Worm (Caenorhabditis elegans) whole organism, L4 larva: ENCODE measurements around the gene srg-32.

Experiments
- egl-27 ChIP-seq: sonication (generic microtip); optimal IDR thresholded peaks from 3 replicates; lab custom pipeline; 2017; ENCODE audit warnings: missing biosample characterization, missing genetic modification reagents, missing genetic modification characterization
- mes-2 ChIP-seq: sonication (generic microtip); optimal IDR thresholded peaks from 2 replicates; lab custom pipeline; 2016; ENCODE audit warnings: missing genotype, mild to moderate bottlenecking, missing genetic modification characterization, missing compliant biosample characterization; ENCODE audit not compliant: poor library complexity, severe bottlenecking
- nhr-41 ChIP-seq: fragments of 200-800 bp; sonication (Bioruptor generic); IDR thresholded peaks from 2 replicates; pipeline ENCODE4 v1.3.6; 2022; ENCODE audit warnings: missing genetic modification reagents, missing genetic modification characterization, missing compliant biosample characterization
- nhr-76 ChIP-seq: fragments of 150-350 bp; optimal IDR thresholded peaks from 2 replicates; lab custom pipeline; 2014; ENCODE audit warnings: missing biosample characterization, missing genetic modification characterization
- nhr-77 ChIP-seq: fragments of 150-350 bp; optimal IDR thresholded peaks from 2 replicates; lab custom pipeline; 2014; ENCODE audit warnings: missing biosample characterization, missing genetic modification characterization

ce11 chrV:10540024-10540423, 48.6 kb downstream of the srg-32 start, which contains the start of gene degt-1:
- TF ChIP-seq nhr-77 (tag; lab: Kevin White, UChicago) (no peak), mes-2 (tag; lab: Kevin White, UChicago) (no peak), nhr-76 (no peak), nhr-41 (GFP tag; lab: Robert Waterston, UW) (no peak), egl-27 (no peak)
